Fruit fly (Drosophila melanogaster): ENCODE results near the gene CG17982.

CG17982 gene

dm6 chrX:8100826-8101079 is 42.9 kb downstream of the CG17982 start:
- no peak for TF ChIP-seq CTCF (optimal IDR thresholded peaks at IDR 0.05)
- TF ChIP-seq CG8478 (optimal IDR thresholded peaks at IDR 0.05), result no peak

DNA sequence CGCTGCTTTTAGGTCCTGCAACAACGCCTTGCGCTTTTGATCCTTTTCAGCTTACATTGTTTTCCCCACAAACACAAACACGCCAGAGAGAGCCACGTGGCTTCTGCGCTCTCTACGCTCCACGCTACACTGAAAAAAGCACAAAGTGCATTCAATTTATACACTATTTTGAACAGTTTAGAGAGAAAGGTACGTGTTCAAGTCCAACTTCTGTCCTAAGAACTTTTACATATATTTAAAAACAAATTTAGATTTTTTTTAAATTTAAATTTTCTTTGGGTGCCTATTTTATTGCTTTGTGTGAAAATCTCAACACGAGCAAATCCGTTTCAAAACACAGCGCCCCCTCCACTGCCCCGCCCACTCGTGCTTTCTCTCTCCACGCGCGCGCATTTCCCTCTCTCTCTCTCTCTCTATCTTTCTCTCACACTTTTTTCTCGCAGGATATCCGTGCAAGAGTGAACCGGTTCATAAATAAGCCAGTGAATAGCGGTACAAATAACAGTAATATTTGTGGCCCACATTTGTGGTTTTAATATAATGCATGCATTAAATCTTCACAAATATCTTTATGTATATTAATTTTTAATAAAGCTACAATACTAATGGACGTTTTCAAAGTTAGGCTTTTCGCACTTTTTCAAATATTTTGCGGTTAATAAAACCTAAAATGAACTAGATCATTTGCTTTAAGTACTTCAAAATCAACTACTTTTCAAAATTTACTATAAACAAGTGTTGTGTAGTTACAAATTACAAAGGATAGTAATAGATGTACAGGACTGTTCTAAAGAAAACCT is 43.4 kb downstream of the CG17982 start:
- no peak for TF ChIP-seq CTCF (optimal IDR thresholded peaks at IDR 0.05)
- TF ChIP-seq CG8478 (optimal IDR thresholded peaks at IDR 0.05), result no peak

- TF ChIP-seq CTCF (optimal IDR thresholded peaks at IDR 0.05), result peak in 1 of 2 experiments; percentile 50
- TF ChIP-seq CG8478 (optimal IDR thresholded peaks at IDR 0.05), result no peak
Observed at dm6 chrX:8093722-8094177, 49.9 kb downstream of the CG17982 start, which contains the start of gene UbcE2H. TSS of gene UbcE2H (minus strand) at chrX:8094064.

DNA sequence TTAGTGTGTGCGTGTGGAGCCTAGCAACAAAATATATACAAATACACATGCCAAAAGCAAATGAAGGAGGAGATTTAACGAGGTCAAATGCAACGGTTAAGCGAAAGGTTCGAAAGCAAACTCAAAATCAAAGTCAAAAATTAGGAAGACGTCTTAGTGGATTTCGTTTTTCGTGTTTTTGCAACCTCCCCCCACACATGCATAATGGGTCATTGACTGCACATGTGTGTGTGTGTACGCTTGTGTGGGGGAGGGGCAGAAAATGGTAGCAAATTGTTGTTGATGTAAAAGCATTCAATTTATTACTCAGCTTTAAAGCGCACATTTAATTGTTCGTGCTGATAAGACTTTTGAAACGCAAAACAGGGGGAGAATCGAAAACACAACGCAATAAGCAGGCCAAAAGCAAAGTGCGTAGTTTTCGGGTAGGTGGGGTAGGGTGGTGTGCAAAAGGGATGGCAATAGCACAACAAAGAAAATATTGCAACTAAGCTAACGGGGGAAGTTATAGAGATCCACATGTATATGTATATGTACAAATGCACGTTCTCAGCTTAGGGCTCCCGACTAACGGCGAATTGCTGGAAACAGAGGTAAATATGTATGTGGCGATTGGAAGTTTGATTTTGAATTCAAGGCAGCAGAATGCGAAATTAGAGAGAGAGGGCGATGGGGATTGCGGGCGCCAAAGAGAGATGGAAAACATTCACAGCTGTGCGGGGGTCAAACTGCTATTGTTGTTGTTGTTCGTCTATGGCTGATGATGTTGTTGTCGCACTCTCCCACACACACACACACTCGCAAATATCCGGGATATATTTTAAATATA is 50.5 kb downstream of the CG17982 start:
- TF ChIP-seq CTCF (optimal IDR thresholded peaks at IDR 0.05) (no peak), CG8478 (optimal IDR thresholded peaks at IDR 0.05) (no peak)
